Fruit fly (Drosophila melanogaster) whole organism, prepupa: ENCODE data around the gene CG7252.

Source experiments
- Blimp-1 ChIP-seq: fragments of 200-800 bp; sonication (Bioruptor generic); optimal IDR thresholded peaks from 3 replicates; lab custom pipeline; 2017; ENCODE audit warnings: missing biosample characterization, missing genetic modification characterization, mild to moderate bottlenecking, moderate library complexity, missing genetic modification reagents
- CG11762 ChIP-seq: fragments of 200-800 bp; sonication (Bioruptor generic); optimal IDR thresholded peaks from 3 replicates; lab custom pipeline; 2016; ENCODE audit warnings: missing biosample characterization, missing genetic modification characterization; ENCODE audit not compliant: insufficient read depth
- CG11902 ChIP-seq: fragments of 200-800 bp; sonication (Bioruptor generic); optimal IDR thresholded peaks from 3 replicates; lab custom pipeline; 2016; ENCODE audit warnings: missing biosample characterization, missing genetic modification characterization
- CG15336 ChIP-seq: fragments of 200-800 bp; sonication (Bioruptor generic); IDR thresholded peaks from 2 replicates; pipeline ENCODE4 v1.3.6; 2022; ENCODE audit warnings: missing biosample characterization, missing genetic modification characterization
- CG16779 ChIP-seq: fragments of 200-800 bp; sonication (Bioruptor generic); optimal IDR thresholded peaks from 3 replicates; lab custom pipeline; 2017; ENCODE audit warnings: missing biosample characterization, mild to moderate bottlenecking, missing genetic modification characterization
- CG3032 ChIP-seq: fragments of 200-800 bp; optimal IDR thresholded peaks from 2 replicates; lab custom pipeline; 2019; ENCODE audit warnings: missing biosample characterization, mild to moderate bottlenecking, missing genetic modification characterization, moderate library complexity
- CG32006 ChIP-seq: fragments of 200-800 bp; sonication (Bioruptor generic); optimal IDR thresholded peaks from 3 replicates; lab custom pipeline; 2017; ENCODE audit warnings: missing biosample characterization, mild to moderate bottlenecking, missing genetic modification characterization
- CG34406 ChIP-seq: fragments of 200-800 bp; sonication (Bioruptor generic); optimal IDR thresholded peaks from 3 replicates; lab custom pipeline; 2016; ENCODE audit warnings: missing biosample characterization, missing genetic modification characterization
- CG3919 ChIP-seq: fragments of 200-800 bp; sonication (Bioruptor generic); optimal IDR thresholded peaks from 3 replicates; lab custom pipeline; 2016; ENCODE audit warnings: missing biosample characterization, missing genetic modification characterization
- CG6163 ChIP-seq: fragments of 200-800 bp; sonication (Bioruptor generic); IDR thresholded peaks from 3 replicates; pipeline ENCODE4 v1.3.6; 2022; ENCODE audit warnings: missing biosample characterization, missing genetic modification characterization
- CG6276 ChIP-seq: fragments of 200-800 bp; sonication (Bioruptor generic); optimal IDR thresholded peaks from 2 replicates; lab custom pipeline; 2017; ENCODE audit warnings: missing biosample characterization, mild to moderate bottlenecking, missing genetic modification characterization
- CG6808 ChIP-seq: fragments of 200-800 bp; sonication (Bioruptor generic); optimal IDR thresholded peaks from 3 replicates; lab custom pipeline; 2017; ENCODE audit warnings: missing biosample characterization, missing genetic modification characterization, mild to moderate bottlenecking, moderate library complexity, missing genetic modification reagents
- CG6854 ChIP-seq: fragments of 200-800 bp; sonication (Bioruptor generic); optimal IDR thresholded peaks from 2 replicates; lab custom pipeline; 2017; ENCODE audit warnings: missing biosample characterization, mild to moderate bottlenecking, missing genetic modification characterization
- CG7368 ChIP-seq: fragments of 200-800 bp; sonication (Bioruptor generic); optimal IDR thresholded peaks from 3 replicates; lab custom pipeline; 2016; ENCODE audit warnings: missing biosample characterization, missing genetic modification characterization
- CG8119 ChIP-seq: fragments of 200-800 bp; sonication (Bioruptor generic); IDR thresholded peaks from 3 replicates; pipeline ENCODE4 v1.3.6; 2022; ENCODE audit warnings: missing biosample characterization, missing genetic modification characterization
- CG8319 ChIP-seq: fragments of 200-800 bp; sonication (Bioruptor generic); optimal IDR thresholded peaks from 3 replicates; lab custom pipeline; 2016; ENCODE audit warnings: missing biosample characterization, missing genetic modification characterization
- CG9139 ChIP-seq: fragments of 200-800 bp; sonication (Bioruptor generic); optimal IDR thresholded peaks from 3 replicates; lab custom pipeline; 2017; ENCODE audit warnings: missing biosample characterization, mild to moderate bottlenecking, missing genetic modification characterization
- Eip93F ChIP-seq: fragments of 200-800 bp; sonication (Bioruptor generic); optimal IDR thresholded peaks from 2 replicates; lab custom pipeline; 2016; ENCODE audit warnings: missing biosample characterization, mild to moderate bottlenecking, missing genetic modification characterization
- Ets21C ChIP-seq: fragments of 200-800 bp; sonication (Bioruptor generic); optimal IDR thresholded peaks from 3 replicates; lab custom pipeline; 2016; ENCODE audit warnings: missing biosample characterization, missing genetic modification characterization
- Ets96B ChIP-seq: fragments of 200-800 bp; optimal IDR thresholded peaks from 2 replicates; lab custom pipeline; 2019; ENCODE audit warnings: missing biosample characterization, mild to moderate bottlenecking, missing genetic modification characterization, moderate library complexity
- Lpt ChIP-seq: fragments of 200-800 bp; sonication (Bioruptor generic); optimal IDR thresholded peaks from 3 replicates; lab custom pipeline; 2016; ENCODE audit warnings: missing biosample characterization, missing genetic modification characterization
- Met ChIP-seq: fragments of 200-800 bp; sonication (Bioruptor generic); optimal IDR thresholded peaks from 3 replicates; lab custom pipeline; 2016; ENCODE audit warnings: missing biosample characterization, missing genetic modification characterization
- OdsH ChIP-seq: fragments of 200-800 bp; sonication (Bioruptor generic); optimal IDR thresholded peaks from 3 replicates; lab custom pipeline; 2016; ENCODE audit warnings: missing biosample characterization, missing genetic modification characterization
- Sox102F ChIP-seq: fragments of 200-800 bp; sonication (Bioruptor generic); optimal IDR thresholded peaks from 2 replicates; lab custom pipeline; 2016; ENCODE audit warnings: missing biosample characterization, mild to moderate bottlenecking, missing genetic modification characterization
- Sox15 ChIP-seq: fragments of 200-800 bp; sonication (Bioruptor generic); optimal IDR thresholded peaks from 3 replicates; lab custom pipeline; 2016; ENCODE audit warnings: missing biosample characterization, missing genetic modification characterization
- achi ChIP-seq: fragments of 200-800 bp; sonication (Bioruptor generic); optimal IDR thresholded peaks from 3 replicates; lab custom pipeline; 2016; ENCODE audit warnings: missing biosample characterization, missing genetic modification characterization
- cyc ChIP-seq: fragments of 200-800 bp; sonication (Bioruptor generic); optimal IDR thresholded peaks from 3 replicates; lab custom pipeline; 2016; ENCODE audit warnings: missing biosample characterization, missing genetic modification characterization
- dac ChIP-seq: fragments of 200-800 bp; sonication (Bioruptor generic); optimal IDR thresholded peaks from 2 replicates; lab custom pipeline; 2017; ENCODE audit warnings: missing biosample characterization, mild to moderate bottlenecking, missing genetic modification characterization
- dsx ChIP-seq: fragments of 200-800 bp; optimal IDR thresholded peaks from 3 replicates; lab custom pipeline; 2019; ENCODE audit warnings: missing biosample characterization, mild to moderate bottlenecking, missing genetic modification characterization, moderate library complexity; ENCODE audit not compliant: poor library complexity, severe bottlenecking
- eg ChIP-seq: fragments of 200-800 bp; sonication (Bioruptor generic); IDR thresholded peaks from 3 replicates; pipeline ENCODE4 v1.3.6; 2022; ENCODE audit warnings: missing biosample characterization, missing genetic modification characterization
- lz ChIP-seq: fragments of 200-800 bp; sonication (Bioruptor generic); optimal IDR thresholded peaks from 3 replicates; lab custom pipeline; 2016; ENCODE audit warnings: missing biosample characterization, missing genetic modification characterization
- pdm3 ChIP-seq: fragments of 200-800 bp; sonication (Bioruptor generic); optimal IDR thresholded peaks from 3 replicates; lab custom pipeline; 2016; ENCODE audit warnings: missing biosample characterization, missing genetic modification characterization
- salr ChIP-seq, 2 experiments: fragments of 200-800 bp; sonication (Bioruptor generic); optimal IDR thresholded peaks; 3 replicates each; lab custom pipeline; 2016 to 2018; ENCODE audit warnings: missing biosample characterization in 2 of 2, missing genetic modification characterization in 2 of 2, mild to moderate bottlenecking in 1 of 2
- spab ChIP-seq: fragments of 200-800 bp; sonication (Bioruptor generic); optimal IDR thresholded peaks from 2 replicates; lab custom pipeline; 2017; ENCODE audit warnings: missing biosample characterization, mild to moderate bottlenecking, missing genetic modification characterization, missing genetic modification reagents
- ss ChIP-seq, 2 experiments: fragments of 200-800 bp; sonication (Bioruptor generic); optimal IDR thresholded peaks; 2 replicates in 1 of 2; 3 replicates in 1 of 2; lab custom pipeline; 2017 to 2018; ENCODE audit warnings: mild to moderate bottlenecking in 2 of 2, missing biosample characterization in 2 of 2, missing genetic modification characterization in 2 of 2, moderate library complexity in 1 of 2
- topi ChIP-seq: fragments of 200-800 bp; sonication (Bioruptor generic); optimal IDR thresholded peaks from 3 replicates; lab custom pipeline; 2016; ENCODE audit warnings: missing biosample characterization, missing genetic modification characterization

CG7252 gene

DNA sequence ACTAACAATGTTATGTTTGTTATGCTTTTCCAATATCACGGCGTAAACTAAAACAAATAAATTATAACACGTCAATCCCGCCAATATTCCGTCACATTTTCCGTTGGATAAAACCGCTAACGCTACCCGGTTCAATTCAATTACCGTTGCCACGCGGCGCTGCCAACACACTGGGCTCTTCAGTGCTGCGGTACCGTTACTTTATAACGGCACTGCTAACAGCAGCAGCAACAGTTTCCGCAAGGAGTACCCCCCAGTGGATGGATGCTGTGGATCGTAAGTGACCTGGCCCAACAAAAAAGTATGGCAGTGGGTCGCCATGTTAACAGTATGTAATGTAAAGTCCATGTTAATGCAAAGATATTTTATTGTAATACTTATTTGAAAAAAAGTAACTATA, 8.8 kb upstream of the CG7252 start, which contains the start of gene CG44837:
Gene CG44837 (minus strand): TSS at position 157 of the 400 bp plus-strand sequence.
- TF ChIP-seq topi (GFP tag; lab: Kevin White, UChicago) (no peak), Lpt (GFP tag; lab: Kevin White, UChicago) (no peak), ss (GFP tag; optimal IDR thresholded peaks at IDR 0.05; lab: Kevin White, UChicago) (no peak), dac (GFP tag; lab: Kevin White, UChicago) (no peak), CG6276 (GFP tag; lab: Kevin White, UChicago) (no peak), lz (no peak), eg (GFP tag; lab: Robert Waterston, UW) (no peak), CG11762 (GFP tag; lab: Kevin White, UChicago) (no peak), Ets21C (GFP tag; lab: Kevin White, UChicago) (no peak)

DNA sequence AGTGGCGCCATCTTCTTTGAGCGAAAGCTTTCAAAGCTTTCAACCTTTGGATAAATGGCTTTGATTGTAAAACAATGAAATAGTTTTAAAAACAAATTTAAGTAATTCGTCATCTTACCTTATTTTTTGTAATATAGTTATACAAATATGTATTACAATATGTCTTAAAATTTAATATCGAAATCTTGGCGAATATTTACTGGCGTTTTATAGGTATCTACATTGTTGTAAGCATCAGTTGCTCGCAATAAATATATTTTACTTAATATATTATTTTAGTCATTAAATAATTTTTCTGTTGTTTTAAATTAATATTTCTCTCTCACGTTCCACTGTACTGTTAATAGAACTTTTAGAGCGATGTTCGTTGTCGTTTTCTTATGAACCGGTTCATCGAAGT, 5.9 kb upstream of the CG7252 start, which contains the start of gene Rpt4R:
Gene Rpt4R (plus strand): TSS at position 301 of the 400 bp plus-strand sequence.
- TF ChIP-seq CG11762 (GFP tag; lab: Kevin White, UChicago), result no peak
- no peak for TF ChIP-seq Blimp-1 (GFP tag; lab: Kevin White, UChicago)
- TF ChIP-seq spab (GFP tag; lab: Kevin White, UChicago), result no peak
- TF ChIP-seq CG34406 (GFP tag; lab: Kevin White, UChicago), result no peak
- TF ChIP-seq OdsH (GFP tag; lab: Kevin White, UChicago), result no peak
- no peak for TF ChIP-seq eg (GFP tag; lab: Robert Waterston, UW)
- no peak for TF ChIP-seq CG9139
- TF ChIP-seq Sox15, result no peak
- TF ChIP-seq pdm3, result no peak
- TF ChIP-seq Met (GFP tag; lab: Kevin White, UChicago), result no peak
- no peak for TF ChIP-seq CG7368 (GFP tag; lab: Kevin White, UChicago)
- TF ChIP-seq dsx (GFP tag; lab: Kevin White, UChicago), result no peak
- no peak for TF ChIP-seq CG6808 (GFP tag; lab: Kevin White, UChicago)
- no peak for TF ChIP-seq CG32006 (GFP tag; lab: Kevin White, UChicago)
- TF ChIP-seq CG8119 (GFP tag; lab: Robert Waterston, UW), result no peak
- TF ChIP-seq CG8319, result no peak
- no peak for TF ChIP-seq ss (GFP tag; optimal IDR thresholded peaks at IDR 0.05; lab: Kevin White, UChicago)
- TF ChIP-seq cyc (GFP tag; lab: Kevin White, UChicago), result no peak
- no peak for TF ChIP-seq Sox102F

DNA sequence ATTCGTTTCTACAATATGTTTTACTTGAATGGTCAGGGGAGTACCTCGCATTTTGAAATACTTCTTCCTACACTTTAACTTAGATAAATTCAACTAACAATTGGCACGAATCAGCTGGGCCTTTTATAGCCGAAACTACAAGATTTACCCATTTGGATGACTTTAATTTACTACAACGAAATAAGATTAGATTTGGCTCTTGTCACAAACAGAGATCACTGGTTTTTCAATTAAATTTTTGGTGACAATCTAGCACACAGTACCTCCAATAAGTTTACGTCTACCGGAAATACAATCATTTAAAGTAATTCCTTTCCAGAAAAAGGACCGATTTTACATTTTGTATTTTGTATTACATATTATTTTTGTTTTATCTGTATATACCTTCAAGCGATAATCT, 2.7 kb upstream of the CG7252 start, which contains the start of gene CG5883:
Gene CG5883 (minus strand): TSS at position 101 of the 400 bp plus-strand sequence.
- TF ChIP-seq CG11902 (GFP tag; lab: Kevin White, UChicago), result no peak
- TF ChIP-seq achi (GFP tag; lab: Kevin White, UChicago), result no peak

DNA sequence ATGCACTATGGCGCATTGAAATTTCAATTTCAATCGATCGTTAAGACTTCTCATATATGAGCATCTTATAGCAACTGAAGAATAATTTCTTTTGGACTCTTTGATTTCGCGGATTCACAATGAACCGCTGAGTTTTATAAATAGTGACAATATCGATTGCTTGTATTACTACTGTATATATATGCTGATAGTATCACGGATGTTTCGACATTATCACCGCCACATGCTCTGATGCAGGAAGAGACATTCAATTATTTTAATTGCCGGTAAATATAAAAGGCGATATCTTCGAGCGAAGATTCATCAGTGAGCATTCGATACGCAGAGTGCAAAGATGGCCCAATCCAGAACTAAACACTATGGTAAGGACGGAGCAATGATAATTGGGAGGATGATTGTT, 2.1 kb downstream of the CG7252 start, which contains the start of gene CG17826:
Gene CG17826 (plus strand): TSS at position 301 of the 400 bp plus-strand sequence.
- TF ChIP-seq Ets96B (tag; lab: Kevin White, UChicago) (no peak), CG6854 (GFP tag; lab: Kevin White, UChicago) (no peak), salr (GFP tag; optimal IDR thresholded peaks at IDR 0.05; lab: Kevin White, UChicago) (no peak), topi (GFP tag; lab: Kevin White, UChicago) (no peak), CG3032 (tag; lab: Kevin White, UChicago) (no peak), dac (GFP tag; lab: Kevin White, UChicago) (no peak), CG3919 (GFP tag; lab: Kevin White, UChicago) (no peak), CG16779 (tag; lab: Kevin White, UChicago) (no peak), ss (GFP tag; optimal IDR thresholded peaks at IDR 0.05; lab: Kevin White, UChicago) (no peak), CG6808 (GFP tag; lab: Kevin White, UChicago) (no peak), CG6163 (GFP tag; lab: Robert Waterston, UW) (no peak), Eip93F (GFP tag; lab: Kevin White, UChicago) (no peak), dsx (GFP tag; lab: Kevin White, UChicago) (no peak), CG15336 (no peak)
